Worm (Caenorhabditis elegans) whole organism, L3 larva: ENCODE measurements around the gene cyp-34A2.
"Not testable (repeated sequence)": the region's sequence is repeated elsewhere in the genome, so short reads cannot be mapped to it uniquely, and the experiment has no call there.

Source experiments
- ama-1 ChIP-seq: fragments of 150-350 bp; optimal IDR thresholded peaks from 2 replicates; lab custom pipeline; 2018
- ceh-16 ChIP-seq: sonication (generic microtip); optimal IDR thresholded peaks from 2 replicates; lab custom pipeline; 2017; ENCODE audit warnings: missing biosample characterization, missing genetic modification characterization
- egl-27 ChIP-seq: sonication (generic microtip); optimal IDR thresholded peaks from 4 replicates; lab custom pipeline; 2017; ENCODE audit warnings: missing biosample characterization, missing genetic modification reagents, missing genetic modification characterization
- elt-1 ChIP-seq: fragments of 150-350 bp; optimal IDR thresholded peaks from 2 replicates; lab custom pipeline; 2014; ENCODE audit warnings: missing biosample characterization, missing genetic modification characterization
- fos-1 ChIP-seq: fragments of 150-350 bp; optimal IDR thresholded peaks from 2 replicates; lab custom pipeline; 2014; ENCODE audit warnings: missing biosample characterization, missing genetic modification characterization
- jun-1 ChIP-seq: fragments of 150-350 bp; optimal IDR thresholded peaks from 2 replicates; lab custom pipeline; 2014; ENCODE audit warnings: missing biosample characterization, missing genetic modification reagents, missing genetic modification characterization
- mml-1 ChIP-seq: fragments of 150-350 bp; sonication (generic microtip); optimal IDR thresholded peaks from 3 replicates; lab custom pipeline; 2014; ENCODE audit warnings: missing biosample characterization, missing genetic modification characterization
- nhr-23 ChIP-seq: fragments of 150-350 bp; optimal IDR thresholded peaks from 2 replicates; lab custom pipeline; 2014; ENCODE audit warnings: missing biosample characterization, missing genetic modification reagents, missing genetic modification characterization
- nhr-237 ChIP-seq: fragments of 150-350 bp; optimal IDR thresholded peaks from 2 replicates; lab custom pipeline; 2014; ENCODE audit warnings: missing biosample characterization, missing genetic modification characterization
- nhr-43 ChIP-seq: sonication (generic microtip); optimal IDR thresholded peaks from 2 replicates; lab custom pipeline; 2016; ENCODE audit warnings: mild to moderate bottlenecking, missing genetic modification characterization, missing compliant biosample characterization; ENCODE audit not compliant: poor library complexity, severe bottlenecking
- nhr-77 ChIP-seq: fragments of 150-350 bp; optimal IDR thresholded peaks from 2 replicates; lab custom pipeline; 2014; ENCODE audit warnings: missing biosample characterization, missing genetic modification characterization
- pqm-1 ChIP-seq: fragments of 150-350 bp; optimal IDR thresholded peaks from 2 replicates; lab custom pipeline; 2017; ENCODE audit warnings: missing biosample characterization, missing genetic modification characterization, inconsistent platforms
- skn-1 ChIP-seq: fragments of 150-350 bp; optimal IDR thresholded peaks from 2 replicates; lab custom pipeline; 2014; ENCODE audit warnings: missing biosample characterization, missing genetic modification characterization
- tbx-2 ChIP-seq: sonication (generic microtip); optimal IDR thresholded peaks from 2 replicates; lab custom pipeline; 2016; ENCODE audit warnings: mild to moderate bottlenecking, missing genetic modification characterization, missing compliant biosample characterization

DNA sequence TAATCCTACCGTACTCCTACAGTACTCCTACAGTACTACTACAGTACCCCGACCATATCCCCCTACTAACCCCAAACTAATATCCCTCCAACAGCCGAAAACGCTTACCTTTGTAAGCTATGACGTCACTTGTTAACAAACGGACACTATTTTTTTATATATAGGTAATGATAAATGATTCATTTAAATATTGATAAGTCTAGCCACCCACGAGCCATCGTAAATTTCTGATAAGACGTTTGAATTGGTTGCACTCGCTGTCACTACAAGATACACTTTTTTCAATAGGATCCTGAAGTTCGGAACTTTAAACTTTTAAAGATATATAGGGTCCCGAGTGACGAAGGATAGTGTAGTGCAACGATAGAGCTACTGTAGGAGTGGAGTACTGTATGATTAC lies 31.8 kb upstream of the cyp-34A2 start, which contains the start of gene nhr-247:
- not testable (repeated sequence) for TF ChIP-seq nhr-237 (tag; lab: Kevin White, UChicago); skn-1; fos-1 (tag; lab: Kevin White, UChicago); tbx-2 (tag; lab: Kevin White, UChicago); nhr-23; jun-1 (tag; lab: Kevin White, UChicago); elt-1 (tag; lab: Kevin White, UChicago); ceh-16 (tag; lab: Kevin White, UChicago); nhr-43; mml-1 (tag; lab: Kevin White, UChicago); nhr-77 (tag; lab: Kevin White, UChicago); egl-27; ama-1 (lab: Kevin White, UChicago)
- peak; percentile 9 for TF ChIP-seq pqm-1 (tag; lab: Kevin White, UChicago)
